Worm (Caenorhabditis elegans) whole organism, L3 larva: ENCODE measurements around the gene srw-67.

Experiments
- ama-1 ChIP-seq: fragments of 150-350 bp; optimal IDR thresholded peaks from 2 replicates; lab custom pipeline; 2018
- fkh-10 ChIP-seq: sonication (generic microtip); optimal IDR thresholded peaks from 2 replicates; lab custom pipeline; 2017; ENCODE audit warnings: missing biosample characterization, missing genetic modification reagents, missing genetic modification characterization
- nfya-1 ChIP-seq: sonication (generic microtip); optimal IDR thresholded peaks from 2 replicates; lab custom pipeline; 2017; ENCODE audit warnings: missing genetic modification characterization, mild to moderate bottlenecking, missing compliant biosample characterization, antibody characterized with exemption, moderate library complexity; ENCODE audit not compliant: insufficient read depth
- nhr-11 ChIP-seq: fragments of 150-350 bp; optimal IDR thresholded peaks from 2 replicates; lab custom pipeline; 2014; ENCODE audit warnings: missing biosample characterization, missing genetic modification characterization
- unc-39 ChIP-seq: sonication (generic microtip); optimal IDR thresholded peaks from 4 replicates; lab custom pipeline; 2017; ENCODE audit warnings: missing biosample characterization, missing genetic modification characterization
- zag-1 ChIP-seq: fragments of 150-350 bp; optimal IDR thresholded peaks from 2 replicates; lab custom pipeline; 2014; ENCODE audit warnings: missing biosample characterization, missing genetic modification characterization
- ztf-11 ChIP-seq: fragments of 150-350 bp; optimal IDR thresholded peaks from 2 replicates; lab custom pipeline; 2014; ENCODE audit warnings: missing biosample characterization, missing genetic modification characterization

DNA sequence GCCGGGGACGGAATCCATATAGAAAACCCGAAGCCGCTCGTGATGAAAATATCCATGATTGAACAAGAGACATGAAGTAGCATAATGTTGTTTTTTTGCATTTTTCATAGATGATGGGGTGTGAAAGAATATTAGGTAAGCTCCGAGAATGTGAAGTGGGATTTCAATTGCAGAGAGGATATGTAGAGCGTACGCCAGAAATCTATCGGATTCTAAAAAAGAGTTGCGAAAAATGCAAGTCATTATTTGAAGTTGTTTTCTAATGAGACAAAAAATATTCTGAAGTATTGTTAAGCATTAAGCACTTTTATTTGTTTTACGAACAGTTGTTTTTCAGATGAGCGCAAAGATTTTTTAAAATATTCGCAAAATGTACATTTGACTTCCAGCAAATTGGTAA lies 6.9 kb downstream of the srw-67 start, which contains the start of gene F18E3.10:
- TF ChIP-seq nhr-11 (tag; lab: Kevin White, UChicago) (no peak), zag-1 (tag; lab: Kevin White, UChicago) (no peak), ama-1 (lab: Kevin White, UChicago) (no peak), fkh-10 (GFP tag; lab: Kevin White, UChicago) (no peak), unc-39 (tag; lab: Kevin White, UChicago) (no peak), nfya-1 (tag; lab: Kevin White, UChicago) (no peak), ztf-11 (no peak)
